Fruit fly (Drosophila melanogaster) whole organism, adult: ENCODE data around the gene CG10237.

ENCODE experiments used
- CG12768 ChIP-seq: fragments of 200-800 bp; sonication (Bioruptor generic); optimal IDR thresholded peaks from 2 replicates; lab custom pipeline; 2017; ENCODE audit warnings: missing biosample characterization, missing genetic modification characterization, mild to moderate bottlenecking, moderate library complexity, missing genetic modification reagents
- CG1620 ChIP-seq: fragments of 200-800 bp; sonication (Bioruptor generic); optimal IDR thresholded peaks from 2 replicates; lab custom pipeline; 2016; ENCODE audit warnings: missing biosample characterization, missing genetic modification characterization
- CG7101 ChIP-seq: fragments of 200-800 bp; sonication (Bioruptor generic); optimal IDR thresholded peaks from 2 replicates; lab custom pipeline; 2018; ENCODE audit warnings: missing biosample characterization, mild to moderate bottlenecking, missing genetic modification characterization, moderate library complexity
- Clk ChIP-seq: fragments of 200-800 bp; sonication (Bioruptor generic); optimal IDR thresholded peaks from 2 replicates; lab custom pipeline; 2017; ENCODE audit warnings: missing biosample characterization, missing genetic modification characterization
- Crg-1 ChIP-seq: fragments of 200-800 bp; sonication (Bioruptor generic); optimal IDR thresholded peaks from 2 replicates; lab custom pipeline; 2016; ENCODE audit warnings: missing biosample characterization, missing genetic modification characterization
- kay ChIP-seq: fragments of 200-800 bp; sonication (Bioruptor generic); peaks from one replicate; lab custom pipeline; 2016; ENCODE audit warnings: missing biosample characterization, missing genetic modification characterization, borderline replicate concordance
- ovo ChIP-seq: fragments of 200-800 bp; sonication (Bioruptor generic); optimal IDR thresholded peaks from 2 replicates; lab custom pipeline; 2016; ENCODE audit warnings: missing biosample characterization, missing genetic modification characterization
- pad ChIP-seq: fragments of 200-800 bp; sonication (Bioruptor generic); optimal IDR thresholded peaks from 3 replicates; lab custom pipeline; 2017; ENCODE audit warnings: missing biosample characterization, missing genetic modification characterization, mild to moderate bottlenecking, moderate library complexity, missing genetic modification reagents
- tj ChIP-seq: fragments of 200-800 bp; sonication (Bioruptor generic); optimal IDR thresholded peaks from 3 replicates; lab custom pipeline; 2017; ENCODE audit warnings: missing biosample characterization, mild to moderate bottlenecking, missing genetic modification characterization, moderate library complexity
- toe ChIP-seq: fragments of 200-800 bp; sonication (Bioruptor generic); optimal IDR thresholded peaks from 2 replicates; lab custom pipeline; 2016; ENCODE audit warnings: missing biosample characterization, missing genetic modification characterization

- TF ChIP-seq CG7101 (tag; lab: Kevin White, UChicago), result no peak
- no peak for TF ChIP-seq CG1620
- TF ChIP-seq ovo, result no peak
- TF ChIP-seq pad (GFP tag; lab: Kevin White, UChicago), result no peak
- TF ChIP-seq CG12768 (GFP tag; lab: Kevin White, UChicago), result peak; percentile 60
- no peak for TF ChIP-seq toe
- TF ChIP-seq tj (GFP tag; lab: Kevin White, UChicago), result no peak
- no peak for TF ChIP-seq Clk (GFP tag; lab: Kevin White, UChicago)
- TF ChIP-seq Crg-1 (GFP tag; lab: Kevin White, UChicago), result no peak
- TF ChIP-seq kay (GFP tag; lab: Kevin White, UChicago), result no peak
Measured at dm6 chr2L:19442627-19443026, at the start of gene CG10237.
